Fruit fly (Drosophila melanogaster): Measurements from ENCODE around the gene CG4080.

DNA sequence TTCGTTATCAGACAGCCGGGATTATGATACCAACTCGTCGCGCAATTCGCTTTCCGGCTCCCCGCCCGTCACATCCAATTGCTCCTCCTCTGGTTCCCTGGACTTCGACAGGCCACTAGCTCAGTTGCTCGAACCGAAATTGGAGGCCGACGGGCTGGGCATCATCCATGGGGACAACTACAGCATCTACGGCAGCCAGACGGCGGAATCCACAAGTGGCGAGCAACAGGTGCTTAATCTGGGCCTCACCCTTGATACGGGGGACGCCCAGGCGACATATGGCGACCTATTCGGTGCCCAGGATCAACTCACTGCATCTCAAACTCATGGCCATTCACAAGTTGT, 31.6 kb upstream of the CG4080 start:
- TF ChIP-seq eve (GFP tag; optimal IDR thresholded peaks at IDR 0.05), result no peak
- TF ChIP-seq B-H1 (GFP tag; IDR thresholded peaks at IDR 0.05), result no peak
- no peak for TF ChIP-seq jing (GFP tag; optimal IDR thresholded peaks at IDR 0.05)
- no peak for TF ChIP-seq Mad (GFP tag; optimal IDR thresholded peaks at IDR 0.05)
- TF ChIP-seq lola (GFP tag; optimal IDR thresholded peaks at IDR 0.05), result no peak

Data from whole organism, embryonic.